Worm (Caenorhabditis elegans) whole organism, midembryonic: ENCODE data around the gene clec-153.

ENCODE experiments used
- T22C8.4 ChIP-seq: fragments of 200-800 bp; sonication (Bioruptor generic); IDR thresholded peaks from 2 replicates; pipeline ENCODE4 v1.3.6; 2022; ENCODE audit warnings: missing genetic modification characterization, missing compliant biosample characterization
- cog-1 ChIP-seq: sonication (generic microtip); optimal IDR thresholded peaks from 2 replicates; lab custom pipeline; 2016; ENCODE audit warnings: missing genetic modification characterization, missing compliant biosample characterization
- flt-1 ChIP-seq: fragments of 200-800 bp; sonication (Bioruptor generic); IDR thresholded peaks from 2 replicates; pipeline ENCODE4 v1.3.6; 2022; ENCODE audit warnings: missing genetic modification characterization, missing compliant biosample characterization
- klf-2 ChIP-seq: fragments of 200-800 bp; sonication (Bioruptor generic); conservative IDR thresholded peaks from 2 replicates; pipeline ENCODE4 v1.3.6; 2022; ENCODE audit warnings: missing genetic modification reagents, missing genetic modification characterization, missing compliant biosample characterization
- med-1 ChIP-seq: sonication (generic microtip); optimal IDR thresholded peaks from 2 replicates; lab custom pipeline; 2017; ENCODE audit warnings: missing genetic modification characterization, mild to moderate bottlenecking, missing compliant biosample characterization, antibody characterized with exemption, missing genetic modification reagents; ENCODE audit not compliant: insufficient read depth
- ref-1 ChIP-seq: fragments of 200-800 bp; sonication (Bioruptor generic); conservative IDR thresholded peaks from 2 replicates; pipeline ENCODE4 v1.3.6; 2022; ENCODE audit warnings: missing genetic modification reagents, missing genetic modification characterization, missing compliant biosample characterization
- tab-1 ChIP-seq: fragments of 200-800 bp; sonication (Bioruptor generic); IDR thresholded peaks from 2 replicates; pipeline ENCODE4 v1.3.6; 2022; ENCODE audit warnings: missing genetic modification characterization, missing compliant biosample characterization
- ztf-23 ChIP-seq: fragments of 200-800 bp; sonication (Bioruptor generic); IDR thresholded peaks from 2 replicates; pipeline ENCODE4 v1.3.6; 2022; ENCODE audit warnings: missing genetic modification reagents, missing genetic modification characterization, missing compliant biosample characterization
- ztf-29 ChIP-seq: fragments of 200-800 bp; sonication (Bioruptor generic); IDR thresholded peaks from 2 replicates; pipeline ENCODE4 v1.3.6; 2022; ENCODE audit warnings: missing genetic modification reagents, missing genetic modification characterization, missing compliant biosample characterization

The clec-153 gene

ce11 chrIII:4647341-4647740 is 12.3 kb downstream of the clec-153 start:
- TF ChIP-seq ztf-29 (GFP tag; lab: Robert Waterston, UW) (no peak), tab-1 (no peak), cog-1 (tag; lab: Kevin White, UChicago) (no peak), klf-2 (GFP tag; lab: Robert Waterston, UW) (no peak), ref-1 (GFP tag; lab: Robert Waterston, UW) (no peak), flt-1 (GFP tag; lab: Robert Waterston, UW) (no peak), T22C8.4 (GFP tag; lab: Robert Waterston, UW) (no peak), med-1 (GFP tag; lab: Kevin White, UChicago) (no peak)

- no peak for TF ChIP-seq ztf-23
- no peak for TF ChIP-seq flt-1 (GFP tag; lab: Robert Waterston, UW)
- no peak for TF ChIP-seq ztf-29 (GFP tag; lab: Robert Waterston, UW)
- TF ChIP-seq cog-1 (tag; lab: Kevin White, UChicago) = no peak
- TF ChIP-seq med-1 (GFP tag; lab: Kevin White, UChicago) = no peak
- no peak for TF ChIP-seq tab-1
Observed at ce11 chrIII:4647878-4648277, 12.8 kb downstream of the clec-153 start, which contains the start of gene T23F11.6. T23F11.6 (minus strand) TSS chrIII:4647922.

- TF ChIP-seq flt-1 (GFP tag; lab: Robert Waterston, UW) (no peak), ref-1 (GFP tag; lab: Robert Waterston, UW) (no peak), ztf-23 (0 out of 2 replicates have a peak, but pooled peaks have one; percentile 26), T22C8.4 (GFP tag; lab: Robert Waterston, UW) (peak; percentile 93), cog-1 (tag; lab: Kevin White, UChicago) (peak; percentile 83), ztf-29 (GFP tag; lab: Robert Waterston, UW) (no peak), med-1 (GFP tag; lab: Kevin White, UChicago) (no peak), klf-2 (GFP tag; lab: Robert Waterston, UW) (no peak)
Observed at ce11 chrIII:4649363-4649768, 14.3 kb downstream of the clec-153 start.

ce11 chrIII:4649811-4650544 is 14.9 kb downstream of the clec-153 start, which contains the start of gene ppm-2:
ppm-2 (plus strand) TSS chrIII:4650494.
- TF ChIP-seq cog-1 (tag; lab: Kevin White, UChicago) (no peak), med-1 (GFP tag; lab: Kevin White, UChicago) (no peak), flt-1 (GFP tag; lab: Robert Waterston, UW) (no peak), tab-1 (no peak), ref-1 (GFP tag; lab: Robert Waterston, UW) (no peak), ztf-29 (GFP tag; lab: Robert Waterston, UW) (no peak), ztf-23 (no peak), T22C8.4 (GFP tag; lab: Robert Waterston, UW) (no peak), klf-2 (GFP tag; lab: Robert Waterston, UW) (no peak)

- no peak for TF ChIP-seq med-1 (GFP tag; lab: Kevin White, UChicago)
- TF ChIP-seq cog-1 (tag; lab: Kevin White, UChicago) = no peak
- no peak for TF ChIP-seq flt-1 (GFP tag; lab: Robert Waterston, UW)
- no peak for TF ChIP-seq klf-2 (GFP tag; lab: Robert Waterston, UW)
- no peak for TF ChIP-seq T22C8.4 (GFP tag; lab: Robert Waterston, UW)
- TF ChIP-seq ref-1 (GFP tag; lab: Robert Waterston, UW) = no peak
- no peak for TF ChIP-seq ztf-29 (GFP tag; lab: Robert Waterston, UW)
- TF ChIP-seq ztf-23 = no peak
Observed at ce11 chrIII:4653374-4653773, 18.3 kb downstream of the clec-153 start.

ce11 chrIII:4653912-4654311 is 18.9 kb downstream of the clec-153 start:
- no peak for TF ChIP-seq ztf-29 (GFP tag; lab: Robert Waterston, UW)
- no peak for TF ChIP-seq cog-1 (tag; lab: Kevin White, UChicago)
- no peak for TF ChIP-seq klf-2 (GFP tag; lab: Robert Waterston, UW)
- TF ChIP-seq med-1 (GFP tag; lab: Kevin White, UChicago) = no peak
- no peak for TF ChIP-seq T22C8.4 (GFP tag; lab: Robert Waterston, UW)
- TF ChIP-seq tab-1 = no peak
- no peak for TF ChIP-seq ztf-23
- no peak for TF ChIP-seq flt-1 (GFP tag; lab: Robert Waterston, UW)

- TF ChIP-seq T22C8.4 (GFP tag; lab: Robert Waterston, UW) (no peak), cog-1 (tag; lab: Kevin White, UChicago) (no peak), klf-2 (GFP tag; lab: Robert Waterston, UW) (no peak), ref-1 (GFP tag; lab: Robert Waterston, UW) (no peak), ztf-23 (no peak), med-1 (GFP tag; lab: Kevin White, UChicago) (no peak), ztf-29 (GFP tag; lab: Robert Waterston, UW) (no peak), tab-1 (no peak), flt-1 (GFP tag; lab: Robert Waterston, UW) (no peak)
Observed at ce11 chrIII:4655402-4655801, 20.4 kb downstream of the clec-153 start, which contains the start of gene T23F11.2. T23F11.2 (minus strand) TSS chrIII:4655502.

ce11 chrIII:4656415-4656814 is 21.4 kb downstream of the clec-153 start:
- TF ChIP-seq tab-1 (no peak), ztf-23 (0 out of 2 replicates have a peak, but pooled peaks have one; percentile 22)

- TF ChIP-seq med-1 (GFP tag; lab: Kevin White, UChicago) (no peak), tab-1 (no peak), ztf-29 (GFP tag; lab: Robert Waterston, UW) (no peak), T22C8.4 (GFP tag; lab: Robert Waterston, UW) (no peak), cog-1 (tag; lab: Kevin White, UChicago) (no peak), flt-1 (GFP tag; lab: Robert Waterston, UW) (no peak), klf-2 (GFP tag; lab: Robert Waterston, UW) (no peak), ref-1 (GFP tag; lab: Robert Waterston, UW) (no peak), ztf-23 (no peak)
Observed at ce11 chrIII:4657386-4657785, 22.3 kb downstream of the clec-153 start.
